Worm (Caenorhabditis elegans) whole organism, young adult: ENCODE data around the gene ZK418.6.

Source experiments
- F55B11.4 ChIP-seq: sonication (generic microtip); optimal IDR thresholded peaks from 2 replicates; lab custom pipeline; 2016; ENCODE audit warnings: missing compliant biosample characterization, missing genetic modification characterization, borderline replicate concordance; ENCODE audit not compliant: insufficient read depth
- attf-3 ChIP-seq: fragments of 200-800 bp; sonication (Bioruptor generic); conservative IDR thresholded peaks from 2 replicates; pipeline ENCODE4 v1.3.6; 2022; ENCODE audit warnings: missing genetic modification reagents, missing genetic modification characterization, missing compliant biosample characterization
- hmg-1.2 ChIP-seq: fragments of 200-800 bp; sonication (Bioruptor generic); IDR thresholded peaks from 2 replicates; pipeline ENCODE4 v1.3.6; 2022; ENCODE audit warnings: missing genetic modification reagents, missing genetic modification characterization, missing compliant biosample characterization
- hmg-20 ChIP-seq: fragments of 200-800 bp; sonication (Bioruptor generic); IDR thresholded peaks from 2 replicates; pipeline ENCODE4 v1.3.6; 2022; ENCODE audit warnings: missing genetic modification reagents, missing genetic modification characterization, missing compliant biosample characterization
- nfya-1 ChIP-seq: sonication (generic microtip); optimal IDR thresholded peaks from 2 replicates; lab custom pipeline; 2017; ENCODE audit warnings: antibody characterized with exemption, missing compliant biosample characterization, missing genetic modification characterization, borderline replicate concordance; ENCODE audit not compliant: insufficient read depth
- pha-4 ChIP-seq: fragments of 150-350 bp; sonication (generic microtip); optimal IDR thresholded peaks from 2 replicates; lab custom pipeline; 2014; ENCODE audit warnings: missing biosample characterization, missing genetic modification reagents, missing genetic modification characterization
- unc-130 ChIP-seq: sonication (generic microtip); optimal IDR thresholded peaks from 2 replicates; lab custom pipeline; 2016; ENCODE audit warnings: missing genetic modification reagents, missing genetic modification characterization, missing compliant biosample characterization
- unc-62 ChIP-seq: fragments of 150-350 bp; optimal IDR thresholded peaks from 2 replicates; lab custom pipeline; 2014; ENCODE audit warnings: missing biosample characterization, missing genetic modification reagents, missing genetic modification characterization

ce11 chrIII:7083106-7083505 lies 4.5 kb upstream of the ZK418.6 start:
- no peak for TF ChIP-seq unc-62 (GFP tag; lab: Kevin White, UChicago)
- TF ChIP-seq hmg-20 = no peak
- no peak for TF ChIP-seq nfya-1 (tag; lab: Kevin White, UChicago)
- TF ChIP-seq unc-130 (GFP tag; lab: Kevin White, UChicago) = no peak
- TF ChIP-seq hmg-1.2 (GFP tag; lab: Robert Waterston, UW) = no peak
- no peak for TF ChIP-seq F55B11.4 (tag; lab: Kevin White, UChicago)
- TF ChIP-seq attf-3 (GFP tag; lab: Robert Waterston, UW) = no peak
- no peak for TF ChIP-seq pha-4
